Fruit fly (Drosophila melanogaster): Measurements from ENCODE around the gene CG14316.
A peak's percentile ranks its signal among the peaks of the same experiment; 100 is the strongest.

The CG14316 gene

dm6 chr3R:18121385-18122151, 30.4 kb upstream of the CG14316 start (continued):
- no peak for TF ChIP-seq tll (GFP tag; optimal IDR thresholded peaks at IDR 0.05)
- no peak for TF ChIP-seq nom (GFP tag; optimal IDR thresholded peaks at IDR 0.05)
- no peak for TF ChIP-seq CG8388 (GFP tag; optimal IDR thresholded peaks at IDR 0.05)
- TF ChIP-seq CG8089 (GFP tag; optimal IDR thresholded peaks at IDR 0.05) = no peak
- no peak for TF ChIP-seq CG2712 (tag; optimal IDR thresholded peaks at IDR 0.05)
- TF ChIP-seq pfk (GFP tag; optimal IDR thresholded peaks at IDR 0.05) = no peak
- TF ChIP-seq CG9797 (GFP tag; optimal IDR thresholded peaks at IDR 0.05) = no peak
- TF ChIP-seq gcm (GFP tag; optimal IDR thresholded peaks at IDR 0.05) = peak; percentile 68
- no peak for TF ChIP-seq CG1603 (tag; optimal IDR thresholded peaks at IDR 0.05)
- no peak for TF ChIP-seq Ravus (GFP tag; IDR thresholded peaks at IDR 0.05)
- TF ChIP-seq CG16779 (GFP tag; IDR thresholded peaks at IDR 0.05) = 0 out of 2 replicates have a peak, but pooled peaks have one; percentile 48
- TF ChIP-seq CG2129 (GFP tag; IDR thresholded peaks at IDR 0.05; ENCODE audit: partially characterized antibody) = no peak
- peak; percentile 2 for TF ChIP-seq wek (GFP tag; optimal IDR thresholded peaks at IDR 0.05)
- TF ChIP-seq NFAT (GFP tag; IDR thresholded peaks at IDR 0.05) = no peak
- TF ChIP-seq eve (GFP tag; optimal IDR thresholded peaks at IDR 0.05) = no peak
- no peak for TF ChIP-seq CG18476 (GFP tag; optimal IDR thresholded peaks at IDR 0.05)
- peak; percentile 31 for TF ChIP-seq cad (GFP tag; optimal IDR thresholded peaks at IDR 0.05)
- TF ChIP-seq CG16813 (GFP tag; IDR thresholded peaks at IDR 0.05; ENCODE audit: partially characterized antibody) = 0 out of 3 replicates have a peak, but pooled peaks have one; percentile 13
- no peak for TF ChIP-seq ash1 (GFP tag; optimal IDR thresholded peaks at IDR 0.05)
- peak; percentile 25 for TF ChIP-seq CG34376 (GFP tag; optimal IDR thresholded peaks at IDR 0.05)
- TF ChIP-seq Neu2 (GFP tag; optimal IDR thresholded peaks at IDR 0.05; ENCODE audit: borderline replicate concordance) = no peak
- no peak for TF ChIP-seq ttk (GFP tag; IDR thresholded peaks at IDR 0.05)
- peak; percentile 87 for TF ChIP-seq ewg (GFP tag; optimal IDR thresholded peaks at IDR 0.05)
- peak; percentile 11 for TF ChIP-seq CG11504 (tag; optimal IDR thresholded peaks at IDR 0.05)
- TF ChIP-seq Sin3A (optimal IDR thresholded peaks at IDR 0.05) = no peak
- TF ChIP-seq sr (GFP tag; IDR thresholded peaks at IDR 0.05) = peak; percentile 49; the same call in 2 of the 3 replicates
- TF ChIP-seq NfI (GFP tag; optimal IDR thresholded peaks at IDR 0.05) = no peak
- no peak for TF ChIP-seq ind (GFP tag; optimal IDR thresholded peaks at IDR 0.05)
- TF ChIP-seq CG7987 (GFP tag; optimal IDR thresholded peaks at IDR 0.05) = no peak
- TF ChIP-seq odd (GFP tag; optimal IDR thresholded peaks at IDR 0.05) = peak; percentile 39
- peak; percentile 95; the same call in 3 of the 4 replicates for TF ChIP-seq chinmo (GFP tag; IDR thresholded peaks at IDR 0.05; ENCODE audit: partially characterized antibody)
- peak; percentile 8 for TF ChIP-seq mirr (GFP tag; optimal IDR thresholded peaks at IDR 0.05)
- TF ChIP-seq lola (GFP tag; optimal IDR thresholded peaks at IDR 0.05) = no peak
- TF ChIP-seq D19B (GFP tag; optimal IDR thresholded peaks at IDR 0.05) = no peak
- no peak for TF ChIP-seq CG10267 (tag; optimal IDR thresholded peaks at IDR 0.05)
- no peak for TF ChIP-seq Dad (GFP tag; optimal IDR thresholded peaks at IDR 0.05)
- TF ChIP-seq h (optimal IDR thresholded peaks at IDR 0.05) = no peak
- TF ChIP-seq cas (GFP tag; IDR thresholded peaks at IDR 0.05) = no peak
- peak; percentile 44 for TF ChIP-seq CG12769 (tag; optimal IDR thresholded peaks at IDR 0.05)
- TF ChIP-seq CG42726 (GFP tag; IDR thresholded peaks at IDR 0.05; ENCODE audit: partially characterized antibody) = 0 out of 2 replicates have a peak, but pooled peaks have one; percentile 8
- TF ChIP-seq fd96Cb (tag; optimal IDR thresholded peaks at IDR 0.05) = no peak
- TF ChIP-seq CG2199 (GFP tag; IDR thresholded peaks at IDR 0.05) = peak; percentile 71; the same call in 2 of the 3 replicates
- TF ChIP-seq jigr1 (GFP tag; IDR thresholded peaks at IDR 0.05) = no peak
- no peak for TF ChIP-seq CG4424 (GFP tag; optimal IDR thresholded peaks at IDR 0.05)
- peak; percentile 92 for TF ChIP-seq Deaf1 (tag; optimal IDR thresholded peaks at IDR 0.05)
- TF ChIP-seq CG11695 (GFP tag; IDR thresholded peaks at IDR 0.05) = no peak
- no peak for TF ChIP-seq pan (optimal IDR thresholded peaks at IDR 0.05)
- no peak for TF ChIP-seq pan (GFP tag; optimal IDR thresholded peaks at IDR 0.05 in 1 of 2, IDR thresholded peaks at IDR 0.05 in 1 of 2)
- no peak for TF ChIP-seq CG16815 (GFP tag; optimal IDR thresholded peaks at IDR 0.05)

All from whole organism, embryonic.